Fruit fly (Drosophila melanogaster): ENCODE results near the gene CG11964.

Gene CG11964

DNA sequence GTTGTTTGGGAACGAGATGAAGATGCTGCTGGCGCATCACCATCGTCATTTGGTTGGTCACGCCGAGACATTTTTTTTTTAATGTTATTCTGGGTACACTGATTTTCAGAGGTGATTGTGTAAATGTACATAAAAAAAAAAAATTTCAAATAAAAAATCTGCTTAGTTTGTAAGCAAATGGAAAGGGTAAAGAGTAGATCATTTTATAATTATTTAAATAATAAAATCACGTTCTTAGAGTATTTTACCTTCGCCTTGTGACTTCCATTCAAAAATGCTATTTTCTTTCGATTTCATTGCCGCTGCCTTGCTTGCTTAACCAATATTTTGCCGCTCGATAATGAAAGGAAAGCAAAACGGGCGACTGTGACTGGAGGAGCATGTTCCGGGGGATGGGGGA lies 33.9 kb upstream of the CG11964 start (continued):
- TF ChIP-seq CG10274 (GFP tag; optimal IDR thresholded peaks at IDR 0.05) (no peak), CG8944 (GFP tag; optimal IDR thresholded peaks at IDR 0.05) (no peak), CG30431 (GFP tag; optimal IDR thresholded peaks at IDR 0.05) (no peak), Ptx1 (GFP tag; IDR thresholded peaks at IDR 0.05) (peak; percentile 35; the same call in 1 of the 2 replicates), CG1792 (GFP tag; optimal IDR thresholded peaks at IDR 0.05) (no peak), Taf1 (GFP tag; IDR thresholded peaks at IDR 0.05) (no peak), CG8924 (tag; optimal IDR thresholded peaks at IDR 0.05) (peak; percentile 1), tgo (GFP tag; IDR thresholded peaks at IDR 0.05) (peak; percentile 70), CG6765 (GFP tag; optimal IDR thresholded peaks at IDR 0.05) (no peak), klu (GFP tag; IDR thresholded peaks at IDR 0.05) (no peak), Sox102F (GFP tag; optimal IDR thresholded peaks at IDR 0.05) (peak; percentile 75), CG17328 (GFP tag; IDR thresholded peaks at IDR 0.05) (peak; percentile 52; the same call in 1 of the 2 replicates), CG9876 (GFP tag; optimal IDR thresholded peaks at IDR 0.05) (no peak), E2f1 (GFP tag; IDR thresholded peaks at IDR 0.05) (0 out of 2 replicates have a peak, but pooled peaks have one; percentile 20), CG5245 (GFP tag; optimal IDR thresholded peaks at IDR 0.05) (peak; percentile 11), CG2889 (GFP tag; IDR thresholded peaks at IDR 0.05) (no peak), CG13424 (tag; optimal IDR thresholded peaks at IDR 0.05) (peak; percentile 56), Xbp1 (GFP tag; optimal IDR thresholded peaks at IDR 0.05) (peak; percentile 20), CG15601 (tag; optimal IDR thresholded peaks at IDR 0.05) (peak; percentile 50), danr (GFP tag; IDR thresholded peaks at IDR 0.05) (no peak), en (GFP tag; optimal IDR thresholded peaks at IDR 0.05) (no peak), HmgZ (tag; optimal IDR thresholded peaks at IDR 0.05) (no peak), unpg (GFP tag; optimal IDR thresholded peaks at IDR 0.05) (peak; percentile 41), CG3407 (GFP tag; optimal IDR thresholded peaks at IDR 0.05) (peak; percentile 2), CG10979 (tag; optimal IDR thresholded peaks at IDR 0.05) (peak; percentile 67), pfk (GFP tag; optimal IDR thresholded peaks at IDR 0.05) (no peak), CG17612 (GFP tag; IDR thresholded peaks at IDR 0.05) (no peak), CG10462 (GFP tag; optimal IDR thresholded peaks at IDR 0.05) (no peak), CG8478 (optimal IDR thresholded peaks at IDR 0.05) (no peak), HHEX (GFP tag; optimal IDR thresholded peaks at IDR 0.05) (peak; percentile 16), CG10147 (GFP tag; optimal IDR thresholded peaks at IDR 0.05) (no peak), CG8281 (tag; optimal IDR thresholded peaks at IDR 0.05) (no peak), Hr51 (GFP tag; optimal IDR thresholded peaks at IDR 0.05) (peak in 1 of 2 experiments; percentile 44), Myb (GFP tag; optimal IDR thresholded peaks at IDR 0.05) (no peak), C15 (GFP tag; IDR thresholded peaks at IDR 0.05) (0 out of 3 replicates have a peak, but pooled peaks have one; percentile 31), Deaf1 (tag; optimal IDR thresholded peaks at IDR 0.05) (no peak), H15 (GFP tag; IDR thresholded peaks at IDR 0.05) (peak; percentile 63; the same call in 2 of the 3 replicates), dmrt99B (tag; optimal IDR thresholded peaks at IDR 0.05) (peak; percentile 72), CG11085 (GFP tag; IDR thresholded peaks at IDR 0.05) (no peak), CG18476 (GFP tag; optimal IDR thresholded peaks at IDR 0.05) (no peak), nerfin-1 (tag; optimal IDR thresholded peaks at IDR 0.05) (peak; percentile 6), CoRest (tag; optimal IDR thresholded peaks at IDR 0.05) (peak; percentile 54), CG1233 (GFP tag; optimal IDR thresholded peaks at IDR 0.05) (no peak), lmd (GFP tag; IDR thresholded peaks at IDR 0.05) (peak; percentile 34; the same call in 1 of the 2 replicates), Eip74EF (GFP tag; optimal IDR thresholded peaks at IDR 0.05) (peak in 1 of 2 experiments; percentile 6), psq (GFP tag; optimal IDR thresholded peaks at IDR 0.05) (no peak), Dad (GFP tag; optimal IDR thresholded peaks at IDR 0.05) (no peak), CG11504 (tag; optimal IDR thresholded peaks at IDR 0.05) (peak; percentile 68), dm (GFP tag; optimal IDR thresholded peaks at IDR 0.05) (no peak), Blimp-1 (GFP tag; optimal IDR thresholded peaks at IDR 0.05) (peak; percentile 79), trh (GFP tag; optimal IDR thresholded peaks at IDR 0.05) (no peak)

Data from whole organism, embryonic.